Worm (Caenorhabditis elegans) whole organism, mixed stage, embryonic: ENCODE data around the gene K01A2.6.

Source experiments
- M03D4.4 ChIP-seq: sonication (generic microtip); optimal IDR thresholded peaks from 2 replicates; lab custom pipeline; 2017; ENCODE audit warnings: mild to moderate bottlenecking, missing genetic modification characterization, missing compliant biosample characterization
- bed-3 ChIP-seq: fragments of 200-800 bp; sonication (Bioruptor generic); optimal IDR thresholded peaks from 3 replicates; lab custom pipeline; 2018; ENCODE audit warnings: mild to moderate bottlenecking, missing genetic modification characterization, moderate library complexity, missing compliant biosample characterization
- blmp-1 ChIP-seq: fragments of 150-350 bp; optimal IDR thresholded peaks from 2 replicates; lab custom pipeline; 2014; ENCODE audit warnings: missing biosample characterization, missing genetic modification characterization
- ceh-43 ChIP-seq: fragments of 200-800 bp; sonication (Bioruptor generic); optimal IDR thresholded peaks from 2 replicates; lab custom pipeline; 2018; ENCODE audit warnings: mild to moderate bottlenecking, missing genetic modification characterization, moderate library complexity, missing compliant biosample characterization
- ceh-83 ChIP-seq: fragments of 200-800 bp; sonication (Bioruptor generic); optimal IDR thresholded peaks from 2 replicates; lab custom pipeline; 2018; ENCODE audit warnings: mild to moderate bottlenecking, missing genetic modification characterization, missing compliant biosample characterization
- ces-1 ChIP-seq: fragments of 150-350 bp; optimal IDR thresholded peaks from 2 replicates; lab custom pipeline; 2014; ENCODE audit warnings: missing biosample characterization, missing genetic modification reagents, missing genetic modification characterization
- cnd-1 ChIP-seq: fragments of 200-800 bp; sonication (Bioruptor generic); optimal IDR thresholded peaks from 2 replicates; lab custom pipeline; 2018; ENCODE audit warnings: mild to moderate bottlenecking, missing genetic modification characterization, missing compliant biosample characterization
- drap-1 ChIP-seq: fragments of 200-800 bp; sonication (Bioruptor generic); optimal IDR thresholded peaks from 3 replicates; lab custom pipeline; 2018; ENCODE audit warnings: mild to moderate bottlenecking, missing genetic modification characterization, missing compliant biosample characterization
- elt-1 ChIP-seq: sonication (generic microtip); optimal IDR thresholded peaks from 2 replicates; lab custom pipeline; 2017; ENCODE audit warnings: missing genetic modification characterization, mild to moderate bottlenecking, missing compliant biosample characterization, antibody characterized with exemption, moderate library complexity, borderline replicate concordance; ENCODE audit not compliant: insufficient read depth
- elt-3 ChIP-seq: fragments of 150-350 bp; optimal IDR thresholded peaks from 2 replicates; lab custom pipeline; 2014; ENCODE audit warnings: missing biosample characterization, missing genetic modification characterization
- flh-1 ChIP-seq: fragments of 200-800 bp; sonication (Bioruptor generic); optimal IDR thresholded peaks from 2 replicates; lab custom pipeline; 2018; ENCODE audit warnings: mild to moderate bottlenecking, missing genetic modification characterization, moderate library complexity, missing compliant biosample characterization
- ham-2 ChIP-seq: fragments of 200-800 bp; sonication (Bioruptor generic); optimal IDR thresholded peaks from 2 replicates; lab custom pipeline; 2018; ENCODE audit warnings: mild to moderate bottlenecking, missing genetic modification characterization, missing compliant biosample characterization
- hlh-1 ChIP-seq: fragments of 150-350 bp; optimal IDR thresholded peaks from 2 replicates; lab custom pipeline; 2014; ENCODE audit warnings: missing biosample characterization, missing genetic modification reagents, missing genetic modification characterization
- lin-13 ChIP-seq: fragments of 150-350 bp; optimal IDR thresholded peaks from 2 replicates; lab custom pipeline; 2014; ENCODE audit warnings: missing biosample characterization, missing genetic modification characterization
- lsy-2 ChIP-seq: fragments of 150-350 bp; optimal IDR thresholded peaks from 2 replicates; lab custom pipeline; 2014; ENCODE audit warnings: missing biosample characterization, missing genetic modification characterization
- mep-1 ChIP-seq: fragments of 150-350 bp; optimal IDR thresholded peaks from 2 replicates; lab custom pipeline; 2017; ENCODE audit warnings: missing biosample characterization, missing genetic modification reagents, missing genetic modification characterization, inconsistent platforms
- nhr-12 ChIP-seq: fragments of 150-350 bp; optimal IDR thresholded peaks from 2 replicates; lab custom pipeline; 2014; ENCODE audit warnings: missing biosample characterization, missing genetic modification characterization
- nhr-237 ChIP-seq: fragments of 150-350 bp; optimal IDR thresholded peaks from 2 replicates; lab custom pipeline; 2014; ENCODE audit warnings: missing biosample characterization, missing genetic modification characterization
- nhr-28 ChIP-seq: fragments of 150-350 bp; optimal IDR thresholded peaks from 2 replicates; lab custom pipeline; 2014; ENCODE audit warnings: missing biosample characterization, missing genetic modification characterization
- nhr-76 ChIP-seq: sonication (generic microtip); optimal IDR thresholded peaks from 2 replicates; lab custom pipeline; 2017; ENCODE audit warnings: missing biosample characterization, missing genetic modification characterization
- sem-2 ChIP-seq: fragments of 200-800 bp; sonication (Bioruptor generic); optimal IDR thresholded peaks from 2 replicates; lab custom pipeline; 2018; ENCODE audit warnings: mild to moderate bottlenecking, missing genetic modification characterization, missing compliant biosample characterization
- sptf-1 ChIP-seq: sonication (generic microtip); optimal IDR thresholded peaks from 2 replicates; lab custom pipeline; 2017; ENCODE audit warnings: mild to moderate bottlenecking, missing genetic modification characterization, moderate library complexity, missing compliant biosample characterization
- tbx-8 ChIP-seq: fragments of 200-800 bp; sonication (Bioruptor generic); optimal IDR thresholded peaks from 2 replicates; lab custom pipeline; 2018; ENCODE audit warnings: mild to moderate bottlenecking, missing genetic modification characterization, moderate library complexity, missing compliant biosample characterization
- unc-120 ChIP-seq: sonication (generic microtip); optimal IDR thresholded peaks from 2 replicates; lab custom pipeline; 2017; ENCODE audit warnings: missing genetic modification characterization, missing compliant biosample characterization; ENCODE audit not compliant: poor library complexity, severe bottlenecking
- unc-62 ChIP-seq: fragments of 150-350 bp; optimal IDR thresholded peaks from 2 replicates; lab custom pipeline; 2014; ENCODE audit warnings: missing biosample characterization, missing genetic modification reagents, missing genetic modification characterization
- ztf-11 ChIP-seq: fragments of 150-350 bp; optimal IDR thresholded peaks from 2 replicates; lab custom pipeline; 2014; ENCODE audit warnings: missing biosample characterization, missing genetic modification characterization

K01A2.6 gene

ce11 chrII:290282-290681, 9.5 kb upstream of the K01A2.6 start, which contains the start of gene djr-1.1:
Gene djr-1.1 (plus strand): TSS chrII:290582.
- no peak for TF ChIP-seq tbx-8
- no peak for TF ChIP-seq ztf-11 (tag; lab: Kevin White, UChicago)

DNA sequence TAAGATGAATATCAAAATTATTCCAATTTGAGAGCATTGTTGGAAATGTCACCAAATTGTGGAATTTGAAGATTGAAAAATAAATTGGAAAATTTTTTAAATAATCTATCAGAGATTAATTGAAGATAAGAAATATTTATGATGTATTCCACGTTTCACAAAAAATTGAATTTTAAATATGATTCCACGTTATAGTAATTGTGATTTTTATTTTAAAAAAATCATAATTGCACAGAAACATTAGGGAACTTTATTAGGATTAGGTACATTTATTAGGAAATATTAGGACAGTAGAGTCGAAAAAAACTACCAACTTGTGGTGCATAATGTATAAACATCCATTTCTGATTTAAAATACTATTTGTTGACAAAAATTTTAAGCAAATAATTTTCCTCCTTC, 5.2 kb upstream of the K01A2.6 start, which contains the start of gene B0432.11:
TSS of gene B0432.11 (minus strand) at position 101 of the 400 bp plus-strand sequence.
- TF ChIP-seq tbx-8 (no peak), cnd-1 (tag; lab: Kevin White, UChicago) (no peak), M03D4.4 (tag; lab: Kevin White, UChicago) (no peak), nhr-12 (tag; lab: Kevin White, UChicago) (no peak), ces-1 (GFP tag; lab: Kevin White, UChicago) (no peak), elt-1 (no peak), bed-3 (GFP tag; lab: Kevin White, UChicago) (no peak), unc-120 (tag; lab: Kevin White, UChicago) (no peak), lsy-2 (no peak), drap-1 (GFP tag; lab: Kevin White, UChicago) (no peak), mep-1 (tag; lab: Kevin White, UChicago) (no peak), ceh-83 (GFP tag; lab: Kevin White, UChicago) (no peak)

- no peak for TF ChIP-seq bed-3 (GFP tag; lab: Kevin White, UChicago)
- TF ChIP-seq ceh-83 (GFP tag; lab: Kevin White, UChicago): no peak
- no peak for TF ChIP-seq drap-1 (GFP tag; lab: Kevin White, UChicago)
- TF ChIP-seq elt-3 (tag; lab: Kevin White, UChicago): no peak
- TF ChIP-seq nhr-237 (tag; lab: Kevin White, UChicago): no peak
- no peak for TF ChIP-seq nhr-28 (tag; lab: Kevin White, UChicago)
- no peak for TF ChIP-seq cnd-1 (tag; lab: Kevin White, UChicago)
- no peak for TF ChIP-seq M03D4.4 (tag; lab: Kevin White, UChicago)
- no peak for TF ChIP-seq hlh-1 (tag; lab: Kevin White, UChicago)
- no peak for TF ChIP-seq unc-62 (GFP tag; lab: Kevin White, UChicago)
- no peak for TF ChIP-seq lin-13 (tag; lab: Kevin White, UChicago)
- TF ChIP-seq ham-2 (GFP tag; lab: Kevin White, UChicago): no peak
- no peak for TF ChIP-seq ceh-43 (GFP tag; lab: Kevin White, UChicago)
Observed at ce11 chrII:296911-297440, 2.8 kb upstream of the K01A2.6 start, which contains the start of the genes clec-117 and B0432.1. Gene clec-117 (minus strand): TSS chrII:297011. Gene B0432.1 (plus strand): TSS chrII:297390.

DNA sequence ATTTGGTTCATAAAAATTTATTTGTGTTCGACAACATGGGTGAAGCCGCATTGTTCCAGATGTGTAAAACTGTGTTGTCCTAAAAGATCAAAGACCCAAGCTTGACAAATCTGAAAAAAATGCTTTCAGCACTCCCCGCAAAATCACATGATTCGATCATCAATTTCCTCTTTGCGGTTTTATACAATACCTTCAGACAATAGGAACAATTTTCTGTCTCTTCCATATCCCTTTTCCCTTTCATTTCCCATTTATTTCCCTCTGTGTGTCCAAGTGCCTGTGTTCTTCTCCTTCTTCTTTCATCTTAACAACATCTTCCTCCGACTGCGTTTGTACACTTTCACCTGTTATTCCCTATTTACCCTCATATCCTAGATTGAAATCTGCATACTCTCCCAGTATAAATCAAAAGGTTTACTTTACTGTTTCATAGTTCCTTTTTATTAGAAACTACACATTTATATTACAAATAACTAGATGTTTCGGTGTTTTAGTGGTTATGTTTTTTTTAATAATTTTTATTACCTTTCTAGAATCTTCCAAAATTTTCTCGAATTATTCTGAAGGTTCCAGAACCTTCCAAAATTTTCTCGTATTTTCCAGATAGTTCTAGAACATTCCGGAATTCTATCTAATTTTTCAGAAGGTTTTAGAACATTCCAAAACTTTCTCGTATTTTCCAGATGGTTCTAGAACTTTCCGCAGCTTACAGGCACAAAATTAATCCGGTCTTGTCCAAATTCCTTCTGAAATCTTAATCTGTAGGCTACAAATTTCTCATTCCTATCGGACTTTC, 1.4 kb downstream of the K01A2.6 start, which contains the start of gene K01A2.5:
TSS of gene K01A2.5 (plus strand) at position 297 of the 796 bp plus-strand sequence.
- TF ChIP-seq blmp-1 (tag; lab: Kevin White, UChicago) (peak; percentile 95), M03D4.4 (tag; lab: Kevin White, UChicago) (no peak), unc-62 (GFP tag; lab: Kevin White, UChicago) (peak; percentile 40)

DNA sequence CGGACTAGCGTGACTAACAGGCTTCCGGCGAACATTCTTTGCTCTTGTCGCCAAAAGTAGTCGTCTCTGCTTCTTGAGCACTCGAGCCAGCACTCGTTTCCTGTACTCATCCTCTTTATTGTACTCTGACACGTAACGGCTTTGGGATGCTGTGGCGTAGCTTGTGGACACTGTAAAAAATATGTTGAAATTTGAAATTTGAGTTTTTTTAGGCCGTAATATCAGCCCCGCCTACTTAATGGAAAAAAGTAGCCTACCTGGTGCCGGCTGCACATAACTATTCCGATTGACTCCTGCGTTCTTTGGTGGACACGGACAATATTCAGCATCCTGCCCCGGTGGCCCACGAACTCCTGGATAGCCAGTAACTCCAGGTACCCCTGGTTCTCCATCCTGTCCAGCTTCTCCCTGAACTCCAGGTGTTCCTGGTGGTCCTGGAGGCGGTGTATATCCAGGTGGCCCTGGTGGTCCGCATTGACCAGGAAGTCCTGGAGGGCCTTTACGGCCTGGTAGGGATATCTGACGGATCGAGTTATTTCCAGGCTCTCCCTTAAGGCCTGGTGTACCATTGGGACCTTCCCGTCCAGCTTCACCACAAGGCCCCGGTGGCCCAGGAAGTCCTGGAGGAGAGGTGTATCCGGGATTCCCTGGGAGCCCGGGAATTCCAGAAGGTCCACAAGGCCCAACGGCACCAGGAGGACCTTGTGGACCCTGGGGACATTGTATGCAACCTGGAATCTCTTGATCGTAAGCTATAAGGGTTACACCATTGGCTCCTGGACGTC, 4.3 kb downstream of the K01A2.6 start:
- no peak for TF ChIP-seq ceh-83 (GFP tag; lab: Kevin White, UChicago)
- no peak for TF ChIP-seq lin-13 (tag; lab: Kevin White, UChicago)
- TF ChIP-seq cnd-1 (tag; lab: Kevin White, UChicago): no peak
- no peak for TF ChIP-seq ces-1 (GFP tag; lab: Kevin White, UChicago)
- no peak for TF ChIP-seq flh-1
- TF ChIP-seq nhr-28 (tag; lab: Kevin White, UChicago): no peak

ce11 chrII:305645-306044, 5.9 kb downstream of the K01A2.6 start, which contains the start of gene col-69:
Gene col-69 (minus strand): TSS chrII:305745.
- TF ChIP-seq sptf-1 (tag; lab: Kevin White, UChicago): no peak
- no peak for TF ChIP-seq unc-120 (tag; lab: Kevin White, UChicago)
- no peak for TF ChIP-seq tbx-8
- no peak for TF ChIP-seq unc-62 (GFP tag; lab: Kevin White, UChicago)
- TF ChIP-seq nhr-76 (tag; lab: Kevin White, UChicago): no peak
- no peak for TF ChIP-seq sem-2
- TF ChIP-seq nhr-28 (tag; lab: Kevin White, UChicago): no peak
